Worm (Caenorhabditis elegans): ENCODE measurements around the gene T20B3.14.

ce11 chrV:16786012-16786411 is 35.1 kb downstream of the T20B3.14 start:
- TF ChIP-seq T22C8.4 (GFP tag; IDR thresholded peaks at IDR 0.05): no peak
- no peak for TF ChIP-seq ref-1 (GFP tag; conservative IDR thresholded peaks at IDR 0.05)
- no peak for TF ChIP-seq ztf-29 (GFP tag; IDR thresholded peaks at IDR 0.05)
- no peak for TF ChIP-seq ztf-23 (GFP tag; IDR thresholded peaks at IDR 0.05)
- TF ChIP-seq flt-1 (GFP tag; IDR thresholded peaks at IDR 0.05): no peak
- no peak for TF ChIP-seq med-1 (GFP tag; optimal IDR thresholded peaks at IDR 0.05; ENCODE audit: insufficient read depth)
- no peak for TF ChIP-seq cog-1 (tag; optimal IDR thresholded peaks at IDR 0.05)
